Worm (Caenorhabditis elegans): ENCODE results near the gene nhr-11.

Gene nhr-11

DNA sequence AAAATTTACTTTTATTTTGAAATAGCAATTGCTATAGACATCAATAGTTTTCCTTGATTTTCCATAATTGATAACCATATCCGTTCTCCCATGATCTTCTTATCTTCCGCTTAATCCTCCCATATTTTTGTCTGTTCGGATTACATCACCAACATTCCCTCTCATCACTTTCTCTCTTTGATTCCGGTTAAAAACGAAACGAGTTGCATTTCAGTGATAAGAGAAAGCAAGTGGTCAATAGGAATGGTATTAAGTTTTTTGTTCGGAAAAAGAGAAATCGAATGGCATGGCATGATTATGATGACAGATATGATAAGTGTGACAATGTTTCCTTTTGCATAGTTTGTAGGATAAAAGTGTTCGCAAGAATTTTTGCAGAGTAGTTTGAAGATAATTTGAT, 42.2 kb downstream of the nhr-11 start:
- TF ChIP-seq nhr-21 (tag; optimal IDR thresholded peaks at IDR 0.05) (peak; percentile 0), F13H6.1 (tag; optimal IDR thresholded peaks at IDR 0.05) (no peak), blmp-1 (tag; optimal IDR thresholded peaks at IDR 0.05; ENCODE audit: insufficient read depth) (peak; percentile 76), fos-1 (tag; optimal IDR thresholded peaks at IDR 0.05) (peak; percentile 93), ama-1 (optimal IDR thresholded peaks at IDR 0.05) (no peak), sma-9 (GFP tag; optimal IDR thresholded peaks at IDR 0.05) (no peak), sma-9 (tag; optimal IDR thresholded peaks at IDR 0.05) (no peak), nhr-129 (tag; optimal IDR thresholded peaks at IDR 0.05) (no peak)

DNA sequence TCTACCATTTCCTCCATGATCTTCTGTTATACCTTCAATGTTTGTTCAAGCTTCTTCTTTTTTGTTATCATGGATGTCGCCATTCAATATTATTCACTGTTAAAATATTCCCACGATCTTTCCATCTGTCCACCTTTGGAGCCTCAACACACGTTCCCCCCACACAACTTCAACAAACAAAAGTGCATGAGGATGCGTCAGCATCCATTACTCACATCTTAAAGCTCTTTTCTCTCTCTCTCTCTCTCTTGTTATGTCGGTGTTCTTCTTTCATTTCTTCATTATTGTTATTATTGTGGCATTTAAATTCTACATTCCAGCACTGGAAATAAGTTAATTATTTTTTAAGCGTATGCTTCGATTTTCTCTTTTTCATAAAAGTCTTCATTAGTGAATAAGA, 44.3 kb downstream of the nhr-11 start:
- TF ChIP-seq egl-27 (tag; optimal IDR thresholded peaks at IDR 0.05) (no peak), unc-62 (GFP tag; optimal IDR thresholded peaks at IDR 0.05) (no peak), ztf-1 (GFP tag; conservative IDR thresholded peaks at IDR 0.05) (no peak), mbf-1 (tag; optimal IDR thresholded peaks at IDR 0.05) (no peak), sma-9 (GFP tag; optimal IDR thresholded peaks at IDR 0.05) (no peak), sma-9 (tag; optimal IDR thresholded peaks at IDR 0.05) (no peak), C34F6.9 (tag; optimal IDR thresholded peaks at IDR 0.05) (no peak), F13H6.1 (tag; optimal IDR thresholded peaks at IDR 0.05) (no peak), nhr-237 (tag; optimal IDR thresholded peaks at IDR 0.05) (no peak), Y55F3AM.14 (GFP tag; optimal IDR thresholded peaks at IDR 0.05) (no peak)

DNA sequence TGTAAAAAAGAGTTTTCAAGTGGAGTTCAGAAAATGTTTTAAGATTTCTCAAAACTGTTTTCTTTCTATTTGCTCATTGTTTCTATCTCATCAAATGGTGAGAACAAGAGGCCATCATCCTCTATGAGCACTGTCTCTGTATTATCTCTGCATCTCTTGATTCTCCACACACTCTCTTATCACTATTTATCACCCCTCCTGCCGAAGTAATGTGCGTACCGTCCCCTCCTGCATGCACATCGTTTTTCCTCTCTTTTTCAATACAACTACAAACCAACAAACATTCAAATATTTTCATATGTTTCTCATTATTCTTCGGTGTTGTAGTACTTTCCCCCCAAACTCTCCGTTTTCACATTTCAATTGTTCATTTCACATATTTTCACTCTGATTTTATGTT, 46.6 kb downstream of the nhr-11 start:
- TF ChIP-seq fos-1 (tag; optimal IDR thresholded peaks at IDR 0.05), result peak; percentile 89
- no peak for TF ChIP-seq peb-1 (tag; optimal IDR thresholded peaks at IDR 0.05)

DNA sequence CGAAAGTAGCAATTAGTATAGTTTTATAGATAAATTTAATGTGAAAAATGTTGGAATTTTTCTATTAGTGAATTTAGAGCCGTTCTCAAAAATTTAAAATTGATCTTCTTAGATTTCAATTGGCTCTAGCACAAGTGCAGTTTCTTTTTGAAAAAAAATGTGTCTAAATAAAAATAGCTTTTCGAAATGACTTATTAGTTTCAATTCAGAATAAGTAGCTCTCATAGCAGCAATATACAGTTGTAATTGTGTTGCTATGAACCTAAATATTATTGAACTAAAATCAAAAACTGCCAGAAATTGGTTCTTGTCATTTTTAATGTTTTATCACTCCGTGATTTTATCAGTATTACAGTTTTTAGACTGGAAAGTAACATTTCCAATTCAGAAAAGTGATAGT, 47.9 kb downstream of the nhr-11 start:
- TF ChIP-seq nhr-11 (tag; optimal IDR thresholded peaks at IDR 0.05), result no peak

DNA sequence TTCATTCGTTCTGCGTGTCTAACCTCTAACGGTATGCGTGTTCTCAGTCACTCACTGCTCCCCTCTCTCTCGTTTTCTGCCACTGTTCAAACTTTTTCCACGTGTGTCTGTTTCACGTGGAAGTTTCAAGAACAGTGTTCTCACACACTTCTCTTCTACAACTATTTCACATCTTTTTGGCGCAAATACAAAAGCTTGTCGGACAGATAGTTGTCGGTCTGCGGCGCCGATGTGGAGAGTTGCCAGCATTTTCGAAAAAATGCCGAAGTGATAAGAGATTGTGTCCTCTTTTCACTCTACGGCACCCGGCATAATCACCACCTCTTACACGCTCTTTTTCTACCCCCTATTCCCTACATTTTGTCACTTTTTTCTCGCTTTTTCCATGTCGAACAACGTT, 48.5 kb downstream of the nhr-11 start:
- no peak for TF ChIP-seq sma-9 (GFP tag; optimal IDR thresholded peaks at IDR 0.05)
- no peak for TF ChIP-seq sma-9 (tag; optimal IDR thresholded peaks at IDR 0.05)
- TF ChIP-seq crh-2 (tag; optimal IDR thresholded peaks at IDR 0.05), result peak; percentile 12
- TF ChIP-seq F13H6.1 (tag; optimal IDR thresholded peaks at IDR 0.05), result peak; percentile 53
- no peak for TF ChIP-seq ama-1 (optimal IDR thresholded peaks at IDR 0.05)
- peak; percentile 16 for TF ChIP-seq fos-1 (tag; optimal IDR thresholded peaks at IDR 0.05)
- no peak for TF ChIP-seq lsy-2 (tag; optimal IDR thresholded peaks at IDR 0.05)
- TF ChIP-seq gmeb-1 (tag; optimal IDR thresholded peaks at IDR 0.05), result no peak
- TF ChIP-seq egl-27 (tag; optimal IDR thresholded peaks at IDR 0.05), result no peak

DNA sequence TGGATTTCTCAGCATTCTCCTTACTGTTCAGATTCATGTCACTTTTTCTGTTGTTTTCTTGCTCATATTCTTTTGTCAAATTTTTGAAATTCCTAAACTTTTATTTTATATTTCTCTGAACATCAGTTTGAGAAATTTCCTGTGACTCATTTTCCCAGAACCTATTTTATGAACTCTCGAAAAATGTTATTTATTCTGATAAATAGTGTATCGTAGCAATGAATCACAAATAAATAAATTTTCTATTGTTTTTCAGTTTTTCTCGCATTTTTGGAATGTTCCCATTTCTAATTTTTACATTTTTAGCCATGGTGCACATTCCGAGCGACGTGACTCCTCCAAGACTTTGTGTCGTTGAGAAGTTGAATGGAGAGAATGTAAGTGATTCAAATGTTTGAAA, 49.0 kb downstream of the nhr-11 start, which contains the start of gene nrfl-1:
nrfl-1 (plus strand) TSS at position 301 of the 400 bp plus-strand sequence.
- TF ChIP-seq mbf-1 (tag; optimal IDR thresholded peaks at IDR 0.05) (no peak), nhr-12 (tag; optimal IDR thresholded peaks at IDR 0.05) (no peak), snpc-4 (tag; optimal IDR thresholded peaks at IDR 0.05) (no peak), nhr-11 (tag; optimal IDR thresholded peaks at IDR 0.05) (no peak), ceh-82 (tag; optimal IDR thresholded peaks at IDR 0.05) (no peak), mab-5 (tag; optimal IDR thresholded peaks at IDR 0.05) (no peak), nhr-237 (tag; optimal IDR thresholded peaks at IDR 0.05) (no peak), skn-1 (tag; optimal IDR thresholded peaks at IDR 0.05) (no peak), ceh-16 (tag; optimal IDR thresholded peaks at IDR 0.05) (no peak), nhr-6 (tag; optimal IDR thresholded peaks at IDR 0.05) (no peak), sem-4 (tag; optimal IDR thresholded peaks at IDR 0.05) (no peak), lsy-2 (tag; optimal IDR thresholded peaks at IDR 0.05) (no peak), Y55F3AM.14 (GFP tag; optimal IDR thresholded peaks at IDR 0.05) (no peak), ztf-11 (tag; optimal IDR thresholded peaks at IDR 0.05) (no peak)

DNA sequence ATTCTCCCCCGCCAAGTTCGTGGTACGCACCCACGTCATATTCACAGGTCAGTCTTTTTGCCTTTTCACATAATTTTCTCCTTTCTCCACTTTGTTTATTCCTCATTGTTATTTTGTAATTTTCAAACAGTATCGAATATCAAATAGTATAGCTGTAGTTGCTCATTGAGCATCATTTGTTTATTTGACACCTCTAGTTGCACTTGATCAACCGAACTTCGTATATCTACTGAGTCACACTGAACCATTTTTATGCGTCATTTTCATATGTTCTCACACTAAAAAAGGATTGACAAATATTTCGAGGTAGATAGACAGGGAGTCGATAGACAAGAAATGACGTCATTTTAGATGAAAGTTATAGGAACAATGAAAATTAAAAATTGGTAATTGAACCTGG, 50.4 kb downstream of the nhr-11 start:
- no peak for TF ChIP-seq lsy-2 (tag; optimal IDR thresholded peaks at IDR 0.05)
- TF ChIP-seq nhr-10 (tag; optimal IDR thresholded peaks at IDR 0.05), result no peak

DNA sequence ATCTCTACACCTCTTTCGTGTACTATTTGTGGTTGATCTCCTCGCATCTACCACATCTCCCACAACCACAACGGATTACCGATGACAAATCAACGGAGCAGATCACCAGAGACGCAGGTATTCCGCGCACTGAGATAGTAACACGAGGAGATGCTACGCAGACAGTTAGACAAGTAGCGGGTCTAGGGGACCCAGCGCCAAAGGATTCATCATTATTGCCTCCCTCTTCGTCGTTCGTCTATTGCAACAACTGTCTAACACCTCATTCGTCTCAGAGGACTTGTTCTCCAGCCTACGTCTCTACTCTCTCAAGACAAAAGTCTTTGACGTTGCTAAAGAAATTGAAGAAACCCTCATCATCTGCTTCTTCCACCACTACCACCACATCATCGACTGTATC, 51.7 kb downstream of the nhr-11 start:
- peak; percentile 69 for TF ChIP-seq fos-1 (tag; optimal IDR thresholded peaks at IDR 0.05)
- peak; percentile 58 for TF ChIP-seq F13H6.1 (tag; optimal IDR thresholded peaks at IDR 0.05)
- no peak for TF ChIP-seq unc-62 (GFP tag; optimal IDR thresholded peaks at IDR 0.05)
- TF ChIP-seq ztf-11 (tag; optimal IDR thresholded peaks at IDR 0.05), result no peak
- no peak for TF ChIP-seq ceh-82 (tag; optimal IDR thresholded peaks at IDR 0.05)
- TF ChIP-seq sma-9 (GFP tag; optimal IDR thresholded peaks at IDR 0.05), result peak; percentile 56
- TF ChIP-seq sma-9 (tag; optimal IDR thresholded peaks at IDR 0.05), result no peak
- TF ChIP-seq alr-1 (tag; optimal IDR thresholded peaks at IDR 0.05), result no peak
- TF ChIP-seq nhr-12 (tag; optimal IDR thresholded peaks at IDR 0.05), result no peak
- TF ChIP-seq snpc-4 (tag; optimal IDR thresholded peaks at IDR 0.05), result no peak
- TF ChIP-seq nhr-11 (tag; optimal IDR thresholded peaks at IDR 0.05), result no peak
- no peak for TF ChIP-seq Y55F3AM.14 (GFP tag; optimal IDR thresholded peaks at IDR 0.05)
- peak; percentile 49 for TF ChIP-seq nhr-25 (tag; optimal IDR thresholded peaks at IDR 0.05)
- TF ChIP-seq skn-1 (tag; optimal IDR thresholded peaks at IDR 0.05), result no peak
- peak; percentile 77 for TF ChIP-seq nhr-129 (tag; optimal IDR thresholded peaks at IDR 0.05)
- TF ChIP-seq dmd-4 (tag; optimal IDR thresholded peaks at IDR 0.05), result no peak
- peak; percentile 48 for TF ChIP-seq blmp-1 (tag; optimal IDR thresholded peaks at IDR 0.05; ENCODE audit: insufficient read depth)
- no peak for TF ChIP-seq mbf-1 (tag; optimal IDR thresholded peaks at IDR 0.05)
- TF ChIP-seq mdl-1 (tag; optimal IDR thresholded peaks at IDR 0.05), result peak; percentile 66 to 79
- TF ChIP-seq gmeb-1 (tag; optimal IDR thresholded peaks at IDR 0.05), result no peak
- TF ChIP-seq sma-3 (GFP tag; optimal IDR thresholded peaks at IDR 0.05), result peak; percentile 71
- peak; percentile 64 for TF ChIP-seq C34F6.9 (tag; optimal IDR thresholded peaks at IDR 0.05)
- peak in 1 of 2 experiments; percentile 50 for TF ChIP-seq lsy-2 (tag; optimal IDR thresholded peaks at IDR 0.05)
- TF ChIP-seq nhr-21 (tag; optimal IDR thresholded peaks at IDR 0.05), result peak; percentile 67
